Fruit fly (Drosophila melanogaster) whole organism, embryonic: ENCODE data around the gene FucTA.

ENCODE experiments used
- ATbp ChIP-seq: fragments of 200-800 bp; sonication (Bioruptor generic); optimal IDR thresholded peaks from 2 replicates; lab custom pipeline; 2017; ENCODE audit warnings: missing biosample characterization, mild to moderate bottlenecking, missing genetic modification characterization, missing genetic modification reagents
- Adf1 ChIP-seq: fragments of 200-800 bp; sonication (Bioruptor generic); IDR thresholded peaks from 2 replicates; pipeline ENCODE4 v1.3.6; 2022; ENCODE audit warnings: missing biosample characterization, missing genetic modification characterization
- Aef1 ChIP-seq: fragments of 200-800 bp; sonication (Bioruptor generic); IDR thresholded peaks from 3 replicates; pipeline ENCODE4 v1.3.6; 2022; ENCODE audit warnings: missing biosample characterization, missing genetic modification characterization
- Atf-2 ChIP-seq: fragments of 200-800 bp; sonication (Bioruptor generic); optimal IDR thresholded peaks from 2 replicates; lab custom pipeline; 2016; ENCODE audit warnings: missing biosample characterization, missing genetic modification characterization
- Atf3 ChIP-seq: fragments of 200-800 bp; sonication (Bioruptor generic); optimal IDR thresholded peaks from 3 replicates; lab custom pipeline; 2016; ENCODE audit warnings: missing biosample characterization, missing genetic modification characterization
- Awh ChIP-seq: fragments of 200-800 bp; sonication (Bioruptor generic); IDR thresholded peaks from 2 replicates; pipeline ENCODE4, ENCODE4 v1.3.6; 2022; ENCODE audit warnings: missing biosample characterization, missing genetic modification characterization
- CG10147 ChIP-seq: fragments of 200-800 bp; sonication (Bioruptor generic); optimal IDR thresholded peaks from 2 replicates; lab custom pipeline; 2019; ENCODE audit warnings: missing biosample characterization, mild to moderate bottlenecking, missing genetic modification characterization, moderate library complexity
- CG11093 ChIP-seq: fragments of 200-800 bp; sonication (Bioruptor generic); IDR thresholded peaks from 3 replicates; pipeline ENCODE4 v1.3.6; 2022; ENCODE audit warnings: missing biosample characterization, missing genetic modification characterization
- CG11247 ChIP-seq: fragments of 200-800 bp; sonication (Bioruptor generic); IDR thresholded peaks from 2 replicates; pipeline ENCODE4 v1.3.6; 2022; ENCODE audit warnings: missing biosample characterization, missing genetic modification characterization
- CG11696 ChIP-seq: fragments of 200-800 bp; sonication (Bioruptor generic); IDR thresholded peaks from 2 replicates; pipeline ENCODE4 v1.3.6; 2022; ENCODE audit warnings: missing biosample characterization, missing genetic modification characterization
- CG12299 ChIP-seq: fragments of 200-800 bp; sonication (Bioruptor generic); optimal IDR thresholded peaks from 2 replicates; lab custom pipeline; 2018; ENCODE audit warnings: missing biosample characterization, mild to moderate bottlenecking, missing genetic modification characterization
- CG1233 ChIP-seq: fragments of 200-800 bp; sonication (Bioruptor generic); optimal IDR thresholded peaks from 4 replicates; lab custom pipeline; 2018; ENCODE audit warnings: missing biosample characterization, mild to moderate bottlenecking, missing genetic modification characterization
- CG12659 ChIP-seq: fragments of 200-800 bp; sonication (Bioruptor generic); optimal IDR thresholded peaks from 3 replicates; lab custom pipeline; 2017; ENCODE audit warnings: mild to moderate bottlenecking, missing biosample characterization, missing genetic modification reagents, missing genetic modification characterization
- CG13775 ChIP-seq: fragments of 200-800 bp; sonication (Bioruptor generic); optimal IDR thresholded peaks from 3 replicates; lab custom pipeline; 2017; ENCODE audit warnings: missing biosample characterization, mild to moderate bottlenecking, missing genetic modification characterization
- CG14050 ChIP-seq: fragments of 200-800 bp; sonication (Bioruptor generic); IDR thresholded peaks from 3 replicates; pipeline ENCODE4 v1.3.6; 2022; ENCODE audit warnings: missing biosample characterization, missing genetic modification characterization
- CG14860 ChIP-seq: fragments of 200-800 bp; sonication (Bioruptor generic); IDR thresholded peaks from 3 replicates; pipeline ENCODE4 v1.3.6; 2022; ENCODE audit warnings: missing biosample characterization, missing genetic modification characterization; ENCODE audit not compliant: partially characterized antibody
- CG16815 ChIP-seq: fragments of 200-800 bp; sonication (Bioruptor generic); optimal IDR thresholded peaks from 3 replicates; lab custom pipeline; 2017; ENCODE audit warnings: missing biosample characterization, mild to moderate bottlenecking, missing genetic modification characterization
- CG18011 ChIP-seq: fragments of 200-800 bp; sonication (Bioruptor generic); optimal IDR thresholded peaks from 2 replicates; lab custom pipeline; 2017; ENCODE audit warnings: missing biosample characterization, missing genetic modification characterization, mild to moderate bottlenecking, moderate library complexity, missing genotype
- CG2120 ChIP-seq: fragments of 200-800 bp; sonication (Bioruptor generic); optimal IDR thresholded peaks from 3 replicates; lab custom pipeline; 2016; ENCODE audit warnings: missing biosample characterization, missing genetic modification characterization
- CG2678 ChIP-seq: fragments of 200-800 bp; sonication (Bioruptor generic); optimal IDR thresholded peaks from 3 replicates; lab custom pipeline; 2019; ENCODE audit warnings: missing biosample characterization, mild to moderate bottlenecking, missing genetic modification characterization, moderate library complexity
- CG4404 ChIP-seq: fragments of 200-800 bp; sonication (Bioruptor generic); IDR thresholded peaks from 2 replicates; pipeline ENCODE4 v1.3.6; 2022; ENCODE audit warnings: missing biosample characterization, missing genetic modification characterization
- CG4707 ChIP-seq: fragments of 200-800 bp; sonication (Bioruptor generic); optimal IDR thresholded peaks from 2 replicates; lab custom pipeline; 2018; ENCODE audit warnings: missing biosample characterization, mild to moderate bottlenecking, missing genetic modification characterization, moderate library complexity
- CG4854 ChIP-seq: fragments of 200-800 bp; sonication (Bioruptor generic); optimal IDR thresholded peaks from 2 replicates; lab custom pipeline; 2016; ENCODE audit warnings: missing biosample characterization, missing genetic modification characterization, inconsistent platforms
- CG6272 ChIP-seq: fragments of 200-800 bp; sonication (Bioruptor generic); IDR thresholded peaks from 2 replicates; pipeline ENCODE4 v1.3.6; 2022; ENCODE audit warnings: missing biosample characterization, missing genetic modification characterization
- CG7372 ChIP-seq: fragments of 200-800 bp; sonication (Bioruptor generic); IDR thresholded peaks from 2 replicates; pipeline ENCODE4 v1.3.6; 2022; ENCODE audit warnings: missing biosample characterization, missing genetic modification characterization
- CG7556 ChIP-seq: fragments of 200-800 bp; sonication (Bioruptor generic); optimal IDR thresholded peaks from 2 replicates; lab custom pipeline; 2017; ENCODE audit warnings: missing biosample characterization, mild to moderate bottlenecking, missing genetic modification characterization
- CG7963 ChIP-seq: fragments of 200-800 bp; sonication (Bioruptor generic); IDR thresholded peaks from 3 replicates; pipeline ENCODE4 v1.3.6; 2022; ENCODE audit warnings: missing biosample characterization, missing genetic modification characterization; ENCODE audit not compliant: partially characterized antibody
- CG8281 ChIP-seq: fragments of 200-800 bp; sonication (Bioruptor generic); optimal IDR thresholded peaks from 2 replicates; lab custom pipeline; 2018; ENCODE audit warnings: missing biosample characterization, mild to moderate bottlenecking, missing genetic modification characterization, moderate library complexity
- CG8290 ChIP-seq, 3 experiments: fragments of 200-800 bp; sonication (Bioruptor generic); optimal IDR thresholded peaks; 2 replicates each; lab custom pipeline; 2016 to 2019; ENCODE audit warnings: missing biosample characterization in 3 of 3, missing genetic modification characterization in 3 of 3, mild to moderate bottlenecking in 2 of 3, moderate library complexity in 1 of 3
- GATAe ChIP-seq: fragments of 200-800 bp; sonication (Bioruptor generic); conservative IDR thresholded peaks from 2 replicates; pipeline ENCODE4 v1.3.6; 2022; ENCODE audit warnings: missing biosample characterization, missing genetic modification characterization
- Pdp1 ChIP-seq, 2 experiments: fragments of 200-800 bp; sonication (Bioruptor generic); optimal IDR thresholded peaks; 3 replicates each; lab custom pipeline; 2016; ENCODE audit warnings: missing biosample characterization in 2 of 2, missing genetic modification characterization in 2 of 2, mild to moderate bottlenecking in 1 of 2, moderate library complexity in 1 of 2
- Tbp ChIP-seq: fragments of >200 bp; optimal IDR thresholded peaks from 2 replicates; lab custom pipeline; 2018; ENCODE audit warnings: missing biosample characterization, missing genetic modification characterization
- cg ChIP-seq: fragments of 200-800 bp; sonication (Bioruptor generic); optimal IDR thresholded peaks from 3 replicates; lab custom pipeline; 2019; ENCODE audit warnings: missing biosample characterization, mild to moderate bottlenecking, missing genetic modification characterization, moderate library complexity
- fd3F ChIP-seq: fragments of 200-800 bp; sonication (Bioruptor generic); optimal IDR thresholded peaks from 2 replicates; lab custom pipeline; 2018; ENCODE audit warnings: missing biosample characterization, mild to moderate bottlenecking, missing genetic modification characterization, moderate library complexity
- ftz-f1 ChIP-seq: fragments of 200-800 bp; sonication (Bioruptor generic); optimal IDR thresholded peaks from 2 replicates; lab custom pipeline; 2016; ENCODE audit warnings: missing biosample characterization, missing genetic modification characterization
- gce ChIP-seq: fragments of 200-800 bp; sonication (Bioruptor generic); IDR thresholded peaks from 3 replicates; pipeline ENCODE4 v1.3.6; 2022; ENCODE audit warnings: missing biosample characterization, missing genetic modification characterization
- grn ChIP-seq: fragments of 200-800 bp; sonication (Bioruptor generic); optimal IDR thresholded peaks from 3 replicates; lab custom pipeline; 2017; ENCODE audit warnings: missing biosample characterization, missing genetic modification characterization
- kni ChIP-seq: fragments of 200-800 bp; sonication (Bioruptor generic); optimal IDR thresholded peaks from 3 replicates; lab custom pipeline; 2017; ENCODE audit warnings: mild to moderate bottlenecking, missing biosample characterization, missing genetic modification reagents, missing genetic modification characterization
- lilli ChIP-seq: fragments of 200-800 bp; sonication (Bioruptor generic); optimal IDR thresholded peaks from 3 replicates; lab custom pipeline; 2016; ENCODE audit warnings: missing biosample characterization, missing genetic modification characterization
- luna ChIP-seq: fragments of 200-800 bp; sonication (Bioruptor generic); optimal IDR thresholded peaks from 2 replicates; lab custom pipeline; 2016; ENCODE audit warnings: missing biosample characterization, missing genetic modification characterization
- maf-S ChIP-seq: fragments of 200-800 bp; sonication (Bioruptor generic); optimal IDR thresholded peaks from 2 replicates; lab custom pipeline; 2016; ENCODE audit warnings: missing biosample characterization, missing genetic modification characterization
- onecut ChIP-seq: fragments of 200-800 bp; sonication (Bioruptor generic); IDR thresholded peaks from 2 replicates; pipeline ENCODE4 v1.3.6; 2022; ENCODE audit warnings: missing biosample characterization, missing genetic modification characterization
- peb ChIP-seq: fragments of 200-800 bp; sonication (Bioruptor generic); IDR thresholded peaks from 2 replicates; pipeline ENCODE4 v1.3.6; 2022; ENCODE audit warnings: missing biosample characterization, missing genetic modification characterization
- sim ChIP-seq: fragments of 200-800 bp; sonication (Bioruptor generic); IDR thresholded peaks from 2 replicates; pipeline ENCODE4 v1.3.6; 2022; ENCODE audit warnings: missing biosample characterization, missing genetic modification characterization
- tio ChIP-seq: fragments of 200-800 bp; sonication (Bioruptor generic); optimal IDR thresholded peaks from 2 replicates; lab custom pipeline; 2017; ENCODE audit warnings: missing biosample characterization, missing genetic modification characterization, inconsistent platforms
- toy ChIP-seq: fragments of 200-800 bp; sonication (Bioruptor generic); IDR thresholded peaks from 2 replicates; pipeline ENCODE4 v1.3.6; 2022; ENCODE audit warnings: missing biosample characterization, missing genetic modification characterization
- trh ChIP-seq: fragments of 200-800 bp; sonication (Bioruptor generic); optimal IDR thresholded peaks from 2 replicates; lab custom pipeline; 2016; ENCODE audit warnings: missing biosample characterization, missing genetic modification characterization
- vfl ChIP-seq: fragments of 200-800 bp; sonication (Bioruptor generic); optimal IDR thresholded peaks from 2 replicates; lab custom pipeline; 2016; ENCODE audit warnings: missing biosample characterization, missing genetic modification characterization
- vvl ChIP-seq: fragments of 200-800 bp; sonication (Bioruptor generic); IDR thresholded peaks from 2 replicates; pipeline ENCODE4 v1.3.6; 2022; ENCODE audit warnings: missing biosample characterization, missing genetic modification characterization

The FucTA gene

DNA sequence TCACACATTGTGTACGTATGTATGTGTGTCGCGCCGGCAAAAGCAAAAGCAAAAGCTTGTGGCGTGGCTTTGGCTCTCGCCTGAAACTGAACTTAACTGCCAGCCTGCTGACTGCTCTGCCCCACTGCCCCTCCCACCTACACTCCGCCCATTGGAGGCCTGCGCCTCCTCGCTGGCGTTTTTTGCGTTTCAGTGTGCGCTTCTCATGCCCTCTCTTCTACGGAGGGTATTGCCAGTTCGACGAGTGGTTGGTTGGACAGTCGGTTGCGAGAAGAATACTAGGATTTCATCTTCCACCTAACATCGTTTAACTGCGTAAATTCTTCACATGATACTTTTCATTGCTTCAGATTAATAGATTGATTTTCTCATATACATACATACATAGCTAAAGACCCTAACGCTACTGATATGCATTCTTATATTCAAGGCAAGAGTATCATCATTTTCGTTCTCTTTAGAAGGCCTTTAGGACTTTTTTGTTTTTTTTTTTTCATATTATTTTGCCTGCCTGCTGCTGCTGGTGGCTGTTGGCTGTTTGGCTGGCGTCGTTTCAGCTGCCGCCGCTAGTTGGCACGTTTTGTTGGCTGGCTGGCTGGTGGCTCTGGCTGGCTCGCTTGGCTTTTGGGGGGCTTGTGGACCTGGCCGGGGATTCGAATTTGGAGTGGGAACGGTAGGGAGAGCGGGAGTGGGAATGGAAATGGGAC, 41.9 kb upstream of the FucTA start (continued):
- peak; percentile 63 for TF ChIP-seq CG12659
- no peak for TF ChIP-seq CG4854 (GFP tag; lab: Kevin White, UChicago)
- TF ChIP-seq CG11247: peak; percentile 51
- TF ChIP-seq onecut (GFP tag; lab: Robert Waterston, UW): no peak
- TF ChIP-seq CG18011 (GFP tag; lab: Kevin White, UChicago): peak; percentile 17
- no peak for TF ChIP-seq CG4707 (GFP tag; lab: Kevin White, UChicago)
- peak; percentile 13 for TF ChIP-seq CG16815 (GFP tag; lab: Kevin White, UChicago)
- peak; percentile 35 for TF ChIP-seq Aef1 (GFP tag; lab: Robert Waterston, UW)
- TF ChIP-seq kni (GFP tag; lab: Kevin White, UChicago): no peak
- no peak; the same call in 1 of the 2 replicates for TF ChIP-seq vvl (GFP tag; lab: Robert Waterston, UW)
- no peak for TF ChIP-seq Awh
- no peak for TF ChIP-seq Tbp
- TF ChIP-seq CG8290 (GFP tag; optimal IDR thresholded peaks at IDR 0.05; lab: Kevin White, UChicago): no peak
- TF ChIP-seq CG8290 (tag; optimal IDR thresholded peaks at IDR 0.05; lab: Kevin White, UChicago): peak in 1 of 2 experiments; percentile 51
- TF ChIP-seq CG7556 (GFP tag; lab: Kevin White, UChicago): peak; percentile 81
- no peak for TF ChIP-seq grn
- peak; percentile 83 for TF ChIP-seq CG2120 (GFP tag; lab: Kevin White, UChicago)
- peak; percentile 70 for TF ChIP-seq CG2678
- TF ChIP-seq luna: peak; percentile 32
- peak; percentile 10; the same call in 1 of the 2 replicates for TF ChIP-seq Adf1 (GFP tag; lab: Robert Waterston, UW)
- TF ChIP-seq vfl (GFP tag; lab: Kevin White, UChicago): peak; percentile 46
- no peak for TF ChIP-seq CG11696 (GFP tag; lab: Robert Waterston, UW)
- peak; percentile 56 for TF ChIP-seq peb (GFP tag; lab: Robert Waterston, UW)
- TF ChIP-seq CG14860 (GFP tag; lab: Robert Waterston, UW): no peak
- no peak for TF ChIP-seq CG6272 (GFP tag; lab: Robert Waterston, UW)
- TF ChIP-seq CG13775 (GFP tag; lab: Kevin White, UChicago): peak; percentile 53
- TF ChIP-seq maf-S (GFP tag; lab: Kevin White, UChicago): peak; percentile 1
- TF ChIP-seq CG10147 (GFP tag; lab: Kevin White, UChicago): peak; percentile 35
- no peak for TF ChIP-seq CG1233 (GFP tag; lab: Kevin White, UChicago)
- peak; percentile 32 for TF ChIP-seq tio (GFP tag; lab: Kevin White, UChicago)
- TF ChIP-seq sim: no peak
- peak; percentile 17 for TF ChIP-seq CG8281 (tag; lab: Kevin White, UChicago)
- peak; percentile 44; the same call in 1 of the 2 replicates for TF ChIP-seq CG4404
- TF ChIP-seq CG11093 (GFP tag; lab: Robert Waterston, UW): peak; percentile 65; the same call in 1 of the 3 replicates
- TF ChIP-seq Atf3 (GFP tag; lab: Kevin White, UChicago): no peak
- TF ChIP-seq Atf-2 (GFP tag; lab: Kevin White, UChicago): peak; percentile 50
- peak; percentile 6 for TF ChIP-seq ATbp (GFP tag; lab: Kevin White, UChicago)
- TF ChIP-seq trh (GFP tag; lab: Kevin White, UChicago): peak; percentile 30
- no peak for TF ChIP-seq ftz-f1 (GFP tag; lab: Kevin White, UChicago)
- peak; percentile 37 to 67 for TF ChIP-seq Pdp1 (GFP tag; optimal IDR thresholded peaks at IDR 0.05; lab: Kevin White, UChicago)
- no peak for TF ChIP-seq GATAe (GFP tag; lab: Robert Waterston, UW)
- peak; percentile 85 for TF ChIP-seq lilli (GFP tag; lab: Kevin White, UChicago)
- 0 out of 3 replicates have a peak, but pooled peaks have one; percentile 5 for TF ChIP-seq gce (GFP tag; lab: Robert Waterston, UW)
- TF ChIP-seq CG7963 (GFP tag; lab: Robert Waterston, UW): no peak
- no peak for TF ChIP-seq cg (GFP tag; lab: Kevin White, UChicago)
- peak; percentile 30; the same call in 1 of the 3 replicates for TF ChIP-seq CG14050
- TF ChIP-seq CG7372 (GFP tag; lab: Robert Waterston, UW): peak; percentile 43; the same call in 1 of the 2 replicates
- no peak for TF ChIP-seq toy (GFP tag; lab: Robert Waterston, UW)
- TF ChIP-seq fd3F (GFP tag; lab: Kevin White, UChicago): peak; percentile 44
- TF ChIP-seq CG12299 (tag; lab: Kevin White, UChicago): no peak
